Fruit fly (Drosophila melanogaster): ENCODE data around the gene aqrs.

DNA sequence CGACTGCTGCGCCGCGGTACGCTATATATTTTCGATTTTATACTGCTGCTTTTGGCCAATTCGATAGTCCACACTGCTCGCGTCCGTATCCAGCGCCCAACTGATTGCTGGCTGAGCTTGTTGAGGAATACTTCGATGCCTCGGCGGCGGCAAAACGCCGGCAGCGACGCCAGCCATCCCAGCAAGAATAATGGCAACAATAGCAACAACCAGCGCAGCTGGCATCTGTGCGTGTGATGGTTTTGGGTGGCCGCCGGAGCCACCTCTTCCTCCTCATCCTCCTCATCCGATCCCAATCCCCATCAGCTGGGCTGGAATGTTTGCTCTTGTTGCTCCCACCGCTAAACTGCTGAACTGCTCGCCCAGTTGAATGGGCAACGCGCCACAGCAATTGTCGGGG is 13.4 kb downstream of the aqrs start, which contains the start of gene AstA-R2:
- TF ChIP-seq cad (GFP tag; optimal IDR thresholded peaks at IDR 0.05) = no peak
- TF ChIP-seq CG7987 (GFP tag; optimal IDR thresholded peaks at IDR 0.05) = no peak
- no peak for TF ChIP-seq crp (GFP tag; optimal IDR thresholded peaks at IDR 0.05)
- TF ChIP-seq vvl (GFP tag; IDR thresholded peaks at IDR 0.05) = no peak
- no peak for TF ChIP-seq Hr78 (GFP tag; optimal IDR thresholded peaks at IDR 0.05)
- no peak for TF ChIP-seq Fer2 (tag; optimal IDR thresholded peaks at IDR 0.05)
- TF ChIP-seq trh (GFP tag; optimal IDR thresholded peaks at IDR 0.05) = no peak
- TF ChIP-seq CG2129 (GFP tag; IDR thresholded peaks at IDR 0.05; ENCODE audit: partially characterized antibody) = no peak
- TF ChIP-seq sug (tag; optimal IDR thresholded peaks at IDR 0.05) = no peak
- no peak for TF ChIP-seq CG11398 (GFP tag; optimal IDR thresholded peaks at IDR 0.05)
- TF ChIP-seq CG7928 (GFP tag; optimal IDR thresholded peaks at IDR 0.05) = no peak
- no peak for TF ChIP-seq grau (tag; optimal IDR thresholded peaks at IDR 0.05)

Measured in whole organism, embryonic.